Fruit fly (Drosophila melanogaster) S2 (cell line): ENCODE measurements around the gene CG18476.

Experiments used
- CG8478 ChIP-seq: fragments of >200 bp; optimal IDR thresholded peaks from 2 replicates; lab custom pipeline; 2018
- CTCF ChIP-seq, 2 experiments: fragments of >200 bp; optimal IDR thresholded peaks; 2 replicates each; lab custom pipeline; 2018

CG18476 gene

dm6 chr3R:11655873-11656374 is 22.0 kb downstream of the CG18476 start, which contains the start of gene CG42327:
Gene CG42327 (plus strand): TSS chr3R:11656149.
- TF ChIP-seq CG8478, result no peak
- TF ChIP-seq CTCF (optimal IDR thresholded peaks at IDR 0.05; lab: Kevin White, UChicago), result no peak

- TF ChIP-seq CG8478 (no peak), CTCF (optimal IDR thresholded peaks at IDR 0.05; lab: Kevin White, UChicago) (no peak)
Measured at dm6 chr3R:11650105-11651039, 27.5 kb downstream of the CG18476 start, which contains the start of the genes Csk and Elp1. Gene Csk (minus strand): TSS chr3R:11650706. Gene Elp1 (plus strand): TSS chr3R:11650971.

- TF ChIP-seq CG8478, result no peak
- TF ChIP-seq CTCF (optimal IDR thresholded peaks at IDR 0.05; lab: Kevin White, UChicago), result no peak
Measured at dm6 chr3R:11649449-11649848, 28.5 kb downstream of the CG18476 start.

- no peak for TF ChIP-seq CG8478
- no peak for TF ChIP-seq CTCF (optimal IDR thresholded peaks at IDR 0.05; lab: Kevin White, UChicago)
Measured at dm6 chr3R:11648356-11649355, 29.3 kb downstream of the CG18476 start.

- TF ChIP-seq CG8478 (no peak), CTCF (optimal IDR thresholded peaks at IDR 0.05; lab: Kevin White, UChicago) (no peak)
Measured at dm6 chr3R:11646826-11647225, 31.1 kb downstream of the CG18476 start.

dm6 chr3R:11639946-11640588 is 37.8 kb downstream of the CG18476 start:
- TF ChIP-seq CG8478, result no peak

dm6 chr3R:11637586-11637985 is 40.3 kb downstream of the CG18476 start:
- no peak for TF ChIP-seq CTCF (optimal IDR thresholded peaks at IDR 0.05; lab: Kevin White, UChicago)

- TF ChIP-seq CTCF (optimal IDR thresholded peaks at IDR 0.05; lab: Kevin White, UChicago) (no peak), CG8478 (no peak)
Measured at dm6 chr3R:11628416-11629041, 49.4 kb downstream of the CG18476 start, which contains the start of gene CG14712. Gene CG14712 (plus strand): TSS chr3R:11628759.

dm6 chr3R:11626571-11626970 is 51.3 kb downstream of the CG18476 start, which contains the start of the genes CG6813 and CG18764:
Gene CG6813 (minus strand): TSS chr3R:11626638.
Gene CG18764 (plus strand): TSS chr3R:11626889.
- TF ChIP-seq CG8478 (no peak), CTCF (optimal IDR thresholded peaks at IDR 0.05; lab: Kevin White, UChicago) (no peak)

dm6 chr3R:11625544-11625943 is 52.4 kb downstream of the CG18476 start, which contains the start of gene Zaf1:
Gene Zaf1 (minus strand): TSS chr3R:11625644.
- TF ChIP-seq CTCF (optimal IDR thresholded peaks at IDR 0.05; lab: Kevin White, UChicago) (no peak), CG8478 (no peak)
